Worm (Caenorhabditis elegans) whole organism, L4 larva: ENCODE results near the gene gtl-1.

Experiments
- ZK546.5 ChIP-seq, 2 experiments: sonication (generic microtip); optimal IDR thresholded peaks; 2 replicates each; lab custom pipeline; 2017; ENCODE audit warnings: missing biosample characterization in 2 of 2, missing genetic modification characterization in 2 of 2
- aly-2 ChIP-seq: sonication (generic microtip); optimal IDR thresholded peaks from 2 replicates; lab custom pipeline; 2018; ENCODE audit warnings: missing biosample characterization, missing genetic modification characterization
- ama-1 ChIP-seq: fragments of 150-350 bp; optimal IDR thresholded peaks from 2 replicates; lab custom pipeline; 2014; ENCODE audit warnings: inconsistent platforms, mixed read lengths
- ceh-28 ChIP-seq: fragments of 150-350 bp; optimal IDR thresholded peaks from 2 replicates; lab custom pipeline; 2014; ENCODE audit warnings: missing biosample characterization, missing genetic modification reagents, missing genetic modification characterization
- lin-13 ChIP-seq: fragments of 150-350 bp; optimal IDR thresholded peaks from 2 replicates; lab custom pipeline; 2014; ENCODE audit warnings: missing biosample characterization, missing genetic modification reagents, missing genetic modification characterization
- lin-15B ChIP-seq: fragments of 150-350 bp; sonication (generic microtip); optimal IDR thresholded peaks from 3 replicates; lab custom pipeline; 2014; ENCODE audit warnings: missing biosample characterization, missing genetic modification characterization
- lin-39 ChIP-seq: fragments of 150-350 bp; optimal IDR thresholded peaks from 2 replicates; lab custom pipeline; 2014; ENCODE audit warnings: missing biosample characterization, missing genetic modification reagents, missing genetic modification characterization
- nhr-102 ChIP-seq: sonication (generic microtip); optimal IDR thresholded peaks from 2 replicates; lab custom pipeline; 2016; ENCODE audit warnings: mild to moderate bottlenecking, missing genetic modification characterization, moderate library complexity, missing compliant biosample characterization
- nhr-11 ChIP-seq: fragments of 150-350 bp; optimal IDR thresholded peaks from 2 replicates; lab custom pipeline; 2014; ENCODE audit warnings: missing biosample characterization, missing genetic modification characterization
- nhr-28 ChIP-seq: fragments of 150-350 bp; optimal IDR thresholded peaks from 2 replicates; lab custom pipeline; 2014; ENCODE audit warnings: missing biosample characterization, missing genetic modification characterization
- pqm-1 ChIP-seq: sonication (generic microtip); optimal IDR thresholded peaks from 2 replicates; lab custom pipeline; 2017; ENCODE audit warnings: missing biosample characterization, missing genetic modification characterization
- snpc-4 ChIP-seq: fragments of 150-350 bp; optimal IDR thresholded peaks from 2 replicates; lab custom pipeline; 2014; ENCODE audit warnings: missing biosample characterization, missing genetic modification characterization
- ztf-7 ChIP-seq: fragments of 150-350 bp; optimal IDR thresholded peaks from 2 replicates; lab custom pipeline; 2014; ENCODE audit warnings: missing biosample characterization, missing genetic modification characterization

ce11 chrIV:11230069-11230468 is 29.3 kb downstream of the gtl-1 start, which contains the start of gene best-7:
- TF ChIP-seq ama-1 (no peak), ceh-28 (tag; lab: Kevin White, UChicago) (no peak), lin-39 (tag; lab: Kevin White, UChicago) (no peak), ZK546.5 (tag; optimal IDR thresholded peaks at IDR 0.05; lab: Kevin White, UChicago) (no peak), ztf-7 (tag; lab: Kevin White, UChicago) (no peak), snpc-4 (tag; lab: Kevin White, UChicago) (no peak), nhr-28 (tag; lab: Kevin White, UChicago) (peak; percentile 35), lin-15B (tag; lab: Kevin White, UChicago) (no peak), lin-13 (no peak), nhr-11 (tag; lab: Kevin White, UChicago) (no peak), nhr-102 (tag; lab: Kevin White, UChicago) (no peak), pqm-1 (no peak), aly-2 (tag; lab: Kevin White, UChicago) (no peak)
